Fruit fly (Drosophila melanogaster): ENCODE measurements around the gene Vps16A.

Gene Vps16A

DNA sequence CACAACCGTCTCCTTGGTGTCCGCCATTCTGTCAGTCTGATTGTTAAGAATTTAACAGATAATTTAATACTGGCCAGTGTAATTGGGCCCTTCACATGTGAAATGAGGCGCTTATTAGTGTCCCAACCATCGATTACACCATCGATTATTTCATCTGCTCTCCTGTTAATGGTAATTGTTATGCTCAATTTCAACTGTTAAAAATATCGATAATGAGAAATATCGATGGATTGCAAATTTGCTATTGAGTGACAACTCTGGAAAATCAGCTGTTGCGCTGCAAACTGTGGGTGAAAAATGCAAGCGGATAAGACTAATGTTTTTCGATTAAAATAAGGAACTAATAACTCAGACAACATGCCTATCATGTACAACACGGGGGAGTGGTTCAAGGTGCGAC, at the start of gene Vps16A, which contains the start of gene TrpRS:
Gene Vps16A, plus strand, starts transcription at position 255 of the 400 bp plus-strand sequence.
Gene TrpRS, minus strand, starts transcription at position 140 of the 400 bp plus-strand sequence.
- no peak for TF ChIP-seq noc (tag; optimal IDR thresholded peaks at IDR 0.05)

DNA sequence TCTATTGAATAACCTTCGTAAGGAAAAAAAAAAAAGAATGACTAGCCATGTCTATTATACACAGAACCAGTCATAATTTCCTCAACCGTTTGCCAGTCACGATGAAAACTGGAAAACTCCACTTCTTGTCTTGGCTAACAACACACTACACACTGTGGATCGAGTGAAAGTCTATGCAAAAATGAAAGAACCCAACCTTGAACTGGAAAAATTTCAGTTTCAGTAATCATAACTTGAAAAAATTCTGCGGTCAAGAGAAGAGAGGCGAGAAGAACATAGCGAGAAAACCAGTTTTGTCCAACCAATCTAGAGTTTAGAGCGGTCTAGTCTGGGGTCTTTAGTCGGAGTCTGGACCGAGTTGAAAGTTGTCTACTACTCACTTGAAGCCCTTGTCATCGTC, 49.2 kb upstream of the Vps16A start:
- TF ChIP-seq noc (tag; optimal IDR thresholded peaks at IDR 0.05): no peak

DNA sequence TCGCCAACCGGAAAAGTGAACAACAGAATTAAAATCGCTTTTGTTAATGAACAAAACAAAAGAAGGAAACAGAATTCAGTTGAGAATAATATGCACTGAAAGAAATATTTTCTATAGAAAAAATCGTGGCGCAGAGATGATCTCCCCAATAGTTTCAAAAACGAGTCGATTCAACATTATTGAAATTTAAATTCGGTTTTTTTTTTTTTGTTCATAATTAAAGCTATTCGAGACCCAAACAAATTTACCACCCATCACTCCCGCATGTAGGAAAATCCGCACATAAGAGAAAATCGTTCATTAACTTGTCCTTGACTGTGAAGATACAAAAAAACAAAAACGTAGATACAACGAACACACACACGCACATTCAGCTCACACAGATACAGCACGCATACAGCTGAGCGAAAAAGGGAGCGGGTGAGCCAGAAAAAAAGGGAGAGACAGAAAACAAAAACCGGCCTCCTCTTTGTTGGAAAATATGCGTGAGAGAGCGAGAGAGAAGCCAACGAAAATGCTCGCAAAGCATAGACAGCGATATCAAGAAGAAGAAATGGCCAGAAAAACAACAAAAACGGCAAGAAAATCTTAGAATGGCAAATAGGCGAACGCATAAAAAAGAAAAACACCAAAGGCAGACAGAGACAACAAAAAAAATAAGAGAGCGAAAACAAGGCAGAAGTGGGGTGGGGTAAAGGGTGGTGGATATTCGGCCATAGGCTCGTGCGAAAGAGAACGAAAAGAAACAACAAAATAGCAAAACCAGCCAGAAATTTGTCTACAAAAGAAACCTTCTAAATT, 46.6 kb upstream of the Vps16A start:
- TF ChIP-seq noc (tag; optimal IDR thresholded peaks at IDR 0.05): peak; percentile 11

DNA sequence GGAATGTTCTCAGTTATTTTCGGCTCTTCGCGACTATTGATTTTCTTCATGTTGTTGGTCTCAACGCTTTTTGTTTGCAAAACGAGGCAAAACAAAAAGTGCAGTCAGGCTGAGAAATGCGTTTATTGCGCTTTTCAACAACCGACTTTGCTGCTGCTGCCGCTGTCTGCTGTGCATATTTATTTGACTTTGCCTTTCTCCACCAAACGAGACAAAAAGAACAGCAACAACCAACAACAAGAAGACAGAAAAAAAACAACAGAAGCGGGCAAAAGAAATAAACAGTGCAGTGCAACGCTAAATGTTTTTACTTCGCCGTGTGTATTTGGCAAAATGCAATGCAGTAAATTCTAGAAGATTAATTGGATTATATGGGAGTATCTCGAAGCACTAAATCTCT, 44.5 kb upstream of the Vps16A start:
- no peak for TF ChIP-seq noc (tag; optimal IDR thresholded peaks at IDR 0.05)

- TF ChIP-seq noc (tag; optimal IDR thresholded peaks at IDR 0.05): no peak
Measured at dm6 chr3R:9224807-9225206, 42.0 kb upstream of the Vps16A start.

dm6 chr3R:9226146-9226545, 40.7 kb upstream of the Vps16A start:
- TF ChIP-seq noc (tag; optimal IDR thresholded peaks at IDR 0.05): no peak

DNA sequence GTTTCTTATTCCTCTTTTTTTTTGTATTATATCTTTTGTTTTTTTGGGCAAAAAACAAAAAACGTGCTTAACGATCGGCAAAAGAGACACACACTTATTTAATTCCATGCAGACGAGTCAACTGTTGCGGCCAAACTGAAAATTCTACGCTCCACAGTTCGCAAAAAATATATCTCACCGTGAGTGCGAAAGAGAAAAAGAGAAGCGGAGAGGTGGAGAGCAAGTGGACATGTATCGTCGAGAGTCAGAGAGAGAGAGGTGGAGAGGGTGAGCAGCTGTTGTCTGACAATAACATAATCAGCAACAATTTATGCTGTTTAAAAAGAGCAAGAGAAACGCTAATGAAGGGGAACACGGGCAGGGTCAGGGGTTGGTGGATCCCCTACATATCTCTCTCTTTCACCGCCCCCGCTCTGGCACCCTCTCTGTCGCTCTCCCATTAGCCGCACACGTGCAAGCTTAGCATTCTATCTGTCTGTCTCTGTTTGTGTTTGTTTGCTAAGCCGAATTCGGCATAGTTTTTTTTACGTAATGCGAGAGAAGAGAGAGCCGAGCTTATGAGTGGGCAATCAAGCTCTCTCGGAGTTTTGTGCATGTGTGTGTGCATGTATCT, 40.0 kb upstream of the Vps16A start:
- TF ChIP-seq noc (tag; optimal IDR thresholded peaks at IDR 0.05): no peak

- peak; percentile 91 for TF ChIP-seq noc (tag; optimal IDR thresholded peaks at IDR 0.05)
Measured at dm6 chr3R:9227330-9227729, 39.5 kb upstream of the Vps16A start.

dm6 chr3R:9227944-9228343, 38.9 kb upstream of the Vps16A start:
- no peak for TF ChIP-seq noc (tag; optimal IDR thresholded peaks at IDR 0.05)

- peak; percentile 33 for TF ChIP-seq noc (tag; optimal IDR thresholded peaks at IDR 0.05)
Measured at dm6 chr3R:9229075-9229835, 37.6 kb upstream of the Vps16A start.

- no peak for TF ChIP-seq noc (tag; optimal IDR thresholded peaks at IDR 0.05)
Measured at dm6 chr3R:9229996-9230601, 36.7 kb upstream of the Vps16A start.

DNA sequence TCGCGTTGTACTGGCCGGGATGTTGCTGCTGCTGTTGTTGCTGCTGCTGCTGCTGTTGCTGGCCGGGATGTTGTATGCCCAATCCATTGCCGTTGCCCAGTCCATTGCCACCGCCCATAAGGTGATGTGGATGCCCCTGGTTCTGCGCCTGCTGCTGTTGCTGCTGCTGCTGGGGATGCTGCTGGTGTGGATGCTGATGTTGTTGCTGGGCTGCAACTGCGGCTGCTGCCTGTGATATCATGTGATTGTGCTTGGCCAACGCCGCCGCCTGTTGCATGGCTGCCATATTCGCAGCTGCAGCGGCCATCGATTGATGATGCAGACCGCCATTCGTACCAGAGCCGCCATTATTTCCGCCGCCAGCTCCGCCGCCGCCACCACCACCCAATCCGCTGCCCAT, 34.5 kb upstream of the Vps16A start:
- TF ChIP-seq noc (tag; optimal IDR thresholded peaks at IDR 0.05): no peak

- no peak for TF ChIP-seq noc (tag; optimal IDR thresholded peaks at IDR 0.05)
Measured at dm6 chr3R:9233763-9234162, 33.1 kb upstream of the Vps16A start.

DNA sequence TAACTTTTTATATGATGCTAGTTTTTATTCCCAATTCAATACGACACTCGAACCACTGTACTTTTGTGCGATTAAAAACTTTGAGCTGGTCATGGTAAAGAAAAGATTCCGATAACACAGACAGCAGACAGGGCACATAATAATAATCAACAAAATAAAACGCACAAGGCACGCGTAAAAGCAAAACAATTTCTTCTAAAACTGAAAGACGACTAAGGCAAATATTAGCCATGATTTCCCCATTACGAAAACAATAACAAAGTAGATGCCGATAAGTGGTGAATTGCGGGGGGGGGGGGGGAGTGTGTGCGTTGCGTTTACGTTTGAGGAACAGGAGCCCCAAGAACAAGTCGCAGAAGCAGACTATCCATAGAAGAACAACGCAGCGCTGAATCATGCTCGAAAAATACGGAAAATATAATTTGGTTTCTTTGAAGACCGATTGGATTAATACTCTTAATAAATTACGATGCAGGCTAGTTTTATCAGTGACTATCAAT, 32.0 kb upstream of the Vps16A start:
- TF ChIP-seq noc (tag; optimal IDR thresholded peaks at IDR 0.05): no peak

- TF ChIP-seq noc (tag; optimal IDR thresholded peaks at IDR 0.05): no peak
Measured at dm6 chr3R:9236070-9236492, 30.7 kb upstream of the Vps16A start.

dm6 chr3R:9236883-9237267, 29.9 kb upstream of the Vps16A start:
- TF ChIP-seq noc (tag; optimal IDR thresholded peaks at IDR 0.05): no peak
